Fruit fly (Drosophila melanogaster) whole organism, embryonic: ENCODE results near the gene CG2794.

Experiments used
- ATbp ChIP-seq: fragments of 200-800 bp; sonication (Bioruptor generic); optimal IDR thresholded peaks from 2 replicates; lab custom pipeline; 2017; ENCODE audit warnings: missing biosample characterization, mild to moderate bottlenecking, missing genetic modification characterization, missing genetic modification reagents
- CG11093 ChIP-seq: fragments of 200-800 bp; sonication (Bioruptor generic); IDR thresholded peaks from 3 replicates; pipeline ENCODE4 v1.3.6; 2022; ENCODE audit warnings: missing biosample characterization, missing genetic modification characterization
- CG13287 ChIP-seq: fragments of 200-800 bp; sonication (Bioruptor generic); IDR thresholded peaks from 2 replicates; pipeline ENCODE4 v1.3.6; 2022; ENCODE audit warnings: missing biosample characterization, missing genetic modification characterization; ENCODE audit not compliant: partially characterized antibody
- CG14014 ChIP-seq: fragments of 200-800 bp; sonication (Bioruptor generic); IDR thresholded peaks from 2 replicates; pipeline ENCODE4 v1.3.6; 2022; ENCODE audit warnings: missing biosample characterization, missing genetic modification characterization
- CG16813 ChIP-seq: fragments of 200-800 bp; sonication (Bioruptor generic); IDR thresholded peaks from 3 replicates; pipeline ENCODE4 v1.3.6; 2022; ENCODE audit warnings: missing biosample characterization, missing genetic modification characterization; ENCODE audit not compliant: partially characterized antibody
- CG2116 ChIP-seq: fragments of 200-800 bp; sonication (Bioruptor generic); optimal IDR thresholded peaks from 3 replicates; lab custom pipeline; 2018; ENCODE audit warnings: missing biosample characterization, mild to moderate bottlenecking, missing genetic modification characterization
- CG31441 ChIP-seq: fragments of 200-800 bp; sonication (Bioruptor generic); IDR thresholded peaks from 2 replicates; pipeline ENCODE4 v1.3.6; 2022; ENCODE audit warnings: missing biosample characterization, missing genetic modification characterization
- CG34422 ChIP-seq: fragments of 200-800 bp; sonication (Bioruptor generic); IDR thresholded peaks from 3 replicates; pipeline ENCODE4 v1.3.6; 2022; ENCODE audit warnings: missing biosample characterization, missing genetic modification characterization
- CG42726 ChIP-seq: fragments of 200-800 bp; sonication (Bioruptor generic); IDR thresholded peaks from 2 replicates; pipeline ENCODE4 v1.3.6; 2022; ENCODE audit warnings: missing biosample characterization, missing genetic modification characterization; ENCODE audit not compliant: partially characterized antibody
- CG6272 ChIP-seq: fragments of 200-800 bp; sonication (Bioruptor generic); IDR thresholded peaks from 2 replicates; pipeline ENCODE4 v1.3.6; 2022; ENCODE audit warnings: missing biosample characterization, missing genetic modification characterization
- CG6791 ChIP-seq: fragments of 200-800 bp; sonication (Bioruptor generic); IDR thresholded peaks from 3 replicates; pipeline ENCODE4 v1.3.6; 2022; ENCODE audit warnings: missing biosample characterization, missing genetic modification characterization; ENCODE audit not compliant: partially characterized antibody
- CG8089 ChIP-seq: fragments of 200-800 bp; sonication (Bioruptor generic); optimal IDR thresholded peaks from 3 replicates; lab custom pipeline; 2016; ENCODE audit warnings: missing biosample characterization, missing genetic modification characterization
- Dbx ChIP-seq: fragments of 200-800 bp; sonication (Bioruptor generic); IDR thresholded peaks from 3 replicates; pipeline ENCODE4 v1.3.6; 2022; ENCODE audit warnings: missing biosample characterization, missing genetic modification characterization
- Dll ChIP-seq: fragments of 200-800 bp; sonication (Bioruptor generic); IDR thresholded peaks from 4 replicates; pipeline ENCODE4 v1.3.6; 2022; ENCODE audit warnings: missing biosample characterization, missing genetic modification characterization; ENCODE audit not compliant: partially characterized antibody
- Drgx ChIP-seq: fragments of 200-800 bp; sonication (Bioruptor generic); IDR thresholded peaks from 2 replicates; pipeline ENCODE4 v1.3.6; 2022; ENCODE audit warnings: missing biosample characterization, missing genetic modification characterization
- E2f1 ChIP-seq: fragments of 200-800 bp; sonication (Bioruptor generic); IDR thresholded peaks from 2 replicates; pipeline ENCODE4 v1.3.6; 2022; ENCODE audit warnings: missing biosample characterization, missing genetic modification characterization
- E2f2 ChIP-seq: fragments of 200-800 bp; sonication (Bioruptor generic); IDR thresholded peaks from 2 replicates; pipeline ENCODE4 v1.3.6; 2022; ENCODE audit warnings: missing biosample characterization, missing genetic modification characterization
- Gsc ChIP-seq: fragments of 200-800 bp; sonication (Bioruptor generic); IDR thresholded peaks from 2 replicates; pipeline ENCODE4 v1.3.6; 2022; ENCODE audit warnings: missing biosample characterization, missing genetic modification characterization
- Hr78 ChIP-seq, 2 experiments: fragments of 200-800 bp in 1 of 2; fragments of >200 bp in 1 of 2; sonication (Bioruptor generic) in 1 of 2; optimal IDR thresholded peaks; 2 replicates each; lab custom pipeline; 2017 to 2019; ENCODE audit warnings: missing biosample characterization in 2 of 2, missing genetic modification characterization in 2 of 2, mild to moderate bottlenecking in 1 of 2, moderate library complexity in 1 of 2
- Kr ChIP-seq: fragments of 200-800 bp; sonication (Bioruptor generic); optimal IDR thresholded peaks from 2 replicates; lab custom pipeline; 2017; ENCODE audit warnings: missing biosample characterization, mild to moderate bottlenecking, missing genetic modification characterization
- MESR4 ChIP-seq: fragments of 200-800 bp; sonication (Bioruptor generic); optimal IDR thresholded peaks from 2 replicates; lab custom pipeline; 2018; ENCODE audit warnings: missing biosample characterization, mild to moderate bottlenecking, missing genetic modification characterization, moderate library complexity
- NC2β ChIP-seq: fragments of 200-800 bp; sonication (Bioruptor generic); optimal IDR thresholded peaks from 2 replicates; lab custom pipeline; 2016; ENCODE audit warnings: missing biosample characterization, missing genetic modification characterization
- Opbp ChIP-seq: fragments of 200-800 bp; sonication (Bioruptor generic); IDR thresholded peaks from 3 replicates; pipeline ENCODE4 v1.3.6; 2022; ENCODE audit warnings: missing biosample characterization, missing genetic modification characterization; ENCODE audit not compliant: partially characterized antibody
- Ptx1 ChIP-seq: fragments of 200-800 bp; sonication (Bioruptor generic); IDR thresholded peaks from 2 replicates; pipeline ENCODE4 v1.3.6; 2022; ENCODE audit warnings: missing biosample characterization, missing genetic modification characterization
- Rx ChIP-seq: fragments of 200-800 bp; sonication (Bioruptor generic); IDR thresholded peaks from 2 replicates; pipeline ENCODE4 v1.3.6; 2022; ENCODE audit warnings: missing biosample characterization, missing genetic modification characterization
- Sin3A ChIP-seq: fragments of >200 bp; optimal IDR thresholded peaks from 2 replicates; lab custom pipeline; 2018
- Trl ChIP-seq, 3 experiments: fragments of >200 bp in 2 of 3; fragments of 200-800 bp in 1 of 3; sonication (Bioruptor generic) in 1 of 3; optimal IDR thresholded peaks; 2 replicates in 1 of 3; 3 replicates in 2 of 3; lab custom pipeline; 2016 to 2017; ENCODE audit warnings: missing biosample characterization in 1 of 3, missing genetic modification characterization in 1 of 3
- Xrp1 ChIP-seq: fragments of 200-800 bp; sonication (Bioruptor generic); IDR thresholded peaks from 2 replicates; pipeline ENCODE4 v1.3.6; 2022; ENCODE audit warnings: missing biosample characterization, missing genetic modification characterization
- bsh ChIP-seq, 2 experiments: fragments of 200-800 bp; sonication (Bioruptor generic); optimal IDR thresholded peaks; 2 replicates each; lab custom pipeline; 2017 to 2018; ENCODE audit warnings: mild to moderate bottlenecking in 2 of 2, missing biosample characterization in 2 of 2, missing genetic modification characterization in 2 of 2, moderate library complexity in 1 of 2
- ci ChIP-seq: fragments of 200-800 bp; sonication (Bioruptor generic); IDR thresholded peaks from 3 replicates; pipeline ENCODE4 v1.3.6; 2022; ENCODE audit warnings: missing biosample characterization, missing genetic modification characterization
- da ChIP-seq: fragments of 200-800 bp; sonication (Bioruptor generic); optimal IDR thresholded peaks from 2 replicates; lab custom pipeline; 2016; ENCODE audit warnings: missing biosample characterization, missing genetic modification characterization
- grau ChIP-seq: fragments of 200-800 bp; optimal IDR thresholded peaks from 3 replicates; lab custom pipeline; 2019; ENCODE audit warnings: missing biosample characterization, mild to moderate bottlenecking, missing genetic modification characterization, moderate library complexity
- gro ChIP-seq: fragments of 200-800 bp; sonication (Bioruptor generic); optimal IDR thresholded peaks from 2 replicates; lab custom pipeline; 2016; ENCODE audit warnings: missing biosample characterization, missing genetic modification characterization
- hb ChIP-seq: fragments of 200-800 bp; sonication (Bioruptor generic); IDR thresholded peaks from 3 replicates; pipeline ENCODE4 v1.3.6; 2022; ENCODE audit warnings: missing biosample characterization, missing genetic modification characterization; ENCODE audit not compliant: partially characterized antibody
- hkb ChIP-seq, 2 experiments: fragments of 200-800 bp in 1 of 2; fragments of >200 bp in 1 of 2; sonication (Bioruptor generic) in 1 of 2; IDR thresholded peaks in 1 of 2; optimal IDR thresholded peaks in 1 of 2; 2 replicates each; pipeline versions ENCODE4 v1.3.6 to Lab custom; 2017 to 2022; ENCODE audit warnings: missing biosample characterization in 1 of 2, missing genetic modification characterization in 1 of 2
- kni ChIP-seq: fragments of 200-800 bp; sonication (Bioruptor generic); optimal IDR thresholded peaks from 3 replicates; lab custom pipeline; 2017; ENCODE audit warnings: mild to moderate bottlenecking, missing biosample characterization, missing genetic modification reagents, missing genetic modification characterization
- luna ChIP-seq: fragments of 200-800 bp; sonication (Bioruptor generic); optimal IDR thresholded peaks from 2 replicates; lab custom pipeline; 2016; ENCODE audit warnings: missing biosample characterization, missing genetic modification characterization
- pan ChIP-seq, 4 experiments: fragments of >200 bp in 3 of 4; fragments of 200-800 bp in 1 of 4; sonication (Bioruptor generic) in 1 of 4; optimal IDR thresholded peaks in 3 of 4; IDR thresholded peaks in 1 of 4; 2 replicates each; pipeline versions ENCODE4 v1.3.6 to Lab custom; 2017 to 2022; ENCODE audit warnings: missing biosample characterization in 2 of 4, missing genetic modification characterization in 2 of 4, mixed read lengths in 1 of 4
- ranshi ChIP-seq: fragments of 200-800 bp; sonication (Bioruptor generic); IDR thresholded peaks from 2 replicates; pipeline ENCODE4 v1.3.6; 2022; ENCODE audit warnings: missing biosample characterization, missing genetic modification characterization
- tna ChIP-seq: fragments of 200-800 bp; sonication (Bioruptor generic); IDR thresholded peaks from 2 replicates; pipeline ENCODE4 v1.3.6; 2022; ENCODE audit warnings: missing biosample characterization, missing genetic modification characterization; ENCODE audit not compliant: partially characterized antibody
- tx ChIP-seq: fragments of 200-800 bp; sonication (Bioruptor generic); optimal IDR thresholded peaks from 2 replicates; lab custom pipeline; 2016; ENCODE audit warnings: missing biosample characterization, missing genetic modification characterization
- vnd ChIP-seq: fragments of 200-800 bp; sonication (Bioruptor generic); IDR thresholded peaks from 3 replicates; pipeline ENCODE4 v1.3.6; 2022; ENCODE audit warnings: missing biosample characterization, missing genetic modification characterization; ENCODE audit not compliant: partially characterized antibody
- wdn ChIP-seq: fragments of 200-800 bp; sonication (Bioruptor generic); IDR thresholded peaks from 2 replicates; pipeline ENCODE4 v1.3.6; 2022; ENCODE audit warnings: missing biosample characterization, missing genetic modification characterization
- zen ChIP-seq: fragments of 200-800 bp; sonication (Bioruptor generic); optimal IDR thresholded peaks from 3 replicates; lab custom pipeline; 2018; ENCODE audit warnings: missing biosample characterization, mild to moderate bottlenecking, missing genetic modification characterization, moderate library complexity

The CG2794 gene

DNA sequence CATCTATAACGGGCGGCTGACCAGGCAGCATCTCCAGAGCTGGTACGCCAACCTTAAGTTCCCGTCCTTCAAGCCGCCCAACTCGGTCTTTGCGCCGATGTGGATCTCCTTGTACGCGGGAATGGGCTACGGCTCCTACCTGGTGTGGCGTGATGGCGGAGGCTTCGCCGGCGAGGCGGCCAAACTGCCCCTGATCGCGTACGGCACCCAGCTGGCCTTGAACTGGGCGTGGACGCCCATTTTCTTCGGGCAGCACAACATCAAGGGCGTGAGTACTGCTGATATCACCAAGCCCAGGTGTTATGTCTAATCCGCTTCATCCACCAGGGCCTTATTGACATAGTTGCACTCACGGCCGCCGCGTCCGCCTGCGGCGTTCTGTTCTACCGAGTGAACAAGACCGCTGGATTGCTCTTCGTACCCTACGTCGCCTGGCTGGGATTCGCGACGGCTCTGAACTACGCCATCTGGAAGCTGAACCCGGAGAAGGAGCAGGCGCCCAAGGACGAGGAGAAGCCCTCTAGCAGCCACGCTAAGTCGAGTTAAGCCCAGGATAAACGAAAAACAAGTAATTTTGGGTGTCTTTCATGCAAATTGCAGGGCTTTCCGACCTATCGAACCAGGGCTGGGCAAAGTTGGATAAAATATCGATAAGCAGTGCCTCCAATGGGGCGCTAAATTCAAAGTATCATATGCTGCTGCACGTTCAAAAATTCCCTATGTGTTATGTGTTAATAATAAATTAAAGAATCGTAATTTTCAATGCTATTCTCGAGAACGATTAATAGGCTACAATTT lies 4.0 kb upstream of the CG2794 start, which contains the start of gene rempA (continued):
- TF ChIP-seq Hr78 (GFP tag; optimal IDR thresholded peaks at IDR 0.05; lab: Kevin White, UChicago) (peak in 1 of 2 experiments; percentile 83), pan (optimal IDR thresholded peaks at IDR 0.05; lab: Kevin White, UChicago) (no peak), pan (GFP tag; optimal IDR thresholded peaks at IDR 0.05 in 1 of 2, IDR thresholded peaks at IDR 0.05 in 1 of 2) (no peak), Opbp (peak; percentile 69; the same call in 2 of the 3 replicates), Dll (GFP tag; lab: Robert Waterston, UW) (peak; percentile 74), CG42726 (GFP tag; lab: Robert Waterston, UW) (peak; percentile 35; the same call in 1 of the 2 replicates), CG16813 (GFP tag; lab: Robert Waterston, UW) (peak; percentile 59; the same call in 2 of the 3 replicates), CG11093 (GFP tag; lab: Robert Waterston, UW) (no peak), hb (GFP tag; lab: Robert Waterston, UW) (peak; percentile 66; the same call in 1 of the 3 replicates), CG2116 (GFP tag; lab: Kevin White, UChicago) (peak; percentile 51), CG13287 (GFP tag; lab: Robert Waterston, UW) (peak; percentile 82), zen (tag; lab: Kevin White, UChicago) (no peak), CG14014 (GFP tag; lab: Robert Waterston, UW) (no peak), CG34422 (GFP tag; lab: Robert Waterston, UW) (0 out of 3 replicates have a peak, but pooled peaks have one; percentile 33), hkb (optimal IDR thresholded peaks at IDR 0.05; lab: Kevin White, UChicago) (no peak), hkb (GFP tag; IDR thresholded peaks at IDR 0.05; lab: Robert Waterston, UW) (0 out of 2 replicates have a peak, but pooled peaks have one; percentile 9), tna (GFP tag; lab: Robert Waterston, UW) (peak; percentile 28; the same call in 1 of the 2 replicates), Sin3A (lab: Kevin White, UChicago) (peak; percentile 30), MESR4 (GFP tag; lab: Kevin White, UChicago) (peak; percentile 35), CG6791 (GFP tag; lab: Robert Waterston, UW) (peak; percentile 68; the same call in 2 of the 3 replicates), ci (GFP tag; lab: Robert Waterston, UW) (no peak), E2f2 (GFP tag; lab: Robert Waterston, UW) (peak; percentile 94), CG8089 (GFP tag; lab: Kevin White, UChicago) (no peak)

DNA sequence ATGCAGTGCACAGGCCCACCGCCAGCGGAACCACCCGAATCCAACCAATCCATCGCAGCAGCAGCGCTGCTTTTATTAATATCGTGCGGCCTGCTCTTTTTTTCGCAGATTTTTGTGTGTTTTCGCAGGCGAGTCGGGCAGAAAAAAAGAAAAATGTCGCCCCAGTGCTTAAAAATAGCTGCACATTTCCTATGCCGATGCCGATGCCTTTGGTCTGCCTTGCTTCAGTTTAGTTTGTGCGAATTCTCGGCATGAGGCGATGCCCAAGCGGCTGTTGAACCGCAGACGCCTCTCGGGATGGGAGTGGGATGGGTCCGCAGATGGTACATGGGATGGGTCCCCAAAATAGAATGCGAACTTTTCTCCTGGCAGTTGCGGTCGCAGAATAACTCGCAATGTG lies 649 bp upstream of the CG2794 start:
- TF ChIP-seq wdn (GFP tag; lab: Robert Waterston, UW) (no peak), tx (GFP tag; lab: Kevin White, UChicago) (no peak), vnd (GFP tag; lab: Robert Waterston, UW) (no peak), ranshi (GFP tag; lab: Robert Waterston, UW) (no peak), Drgx (GFP tag; lab: Robert Waterston, UW) (peak; percentile 61), ATbp (GFP tag; lab: Kevin White, UChicago) (no peak), bsh (GFP tag; optimal IDR thresholded peaks at IDR 0.05; lab: Kevin White, UChicago) (peak in 1 of 2 experiments; percentile 16), Trl (optimal IDR thresholded peaks at IDR 0.05; lab: Kevin White, UChicago) (no peak), Trl (GFP tag; optimal IDR thresholded peaks at IDR 0.05; lab: Kevin White, UChicago) (no peak), gro (GFP tag; lab: Kevin White, UChicago) (no peak), Gsc (GFP tag; lab: Robert Waterston, UW) (peak; percentile 43; the same call in 1 of the 2 replicates), Xrp1 (no peak)

DNA sequence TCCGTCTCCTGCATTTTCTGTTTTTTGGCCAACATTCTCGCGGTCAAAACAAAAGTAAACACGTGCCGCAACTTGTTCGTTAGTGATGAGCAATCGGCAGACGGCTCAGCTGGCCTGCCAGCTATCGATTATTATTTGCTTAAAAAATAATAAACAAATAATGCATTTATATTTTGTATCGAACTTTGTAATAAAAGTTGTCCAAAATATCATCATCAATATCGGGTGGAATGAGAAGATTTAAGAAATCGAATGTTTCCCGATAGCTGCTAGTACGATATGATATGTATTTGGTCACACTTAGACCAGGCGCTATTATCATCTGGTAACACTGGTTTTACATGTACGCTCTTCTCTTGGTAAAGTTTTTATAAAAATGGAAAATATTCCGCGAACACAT lies 4.1 kb downstream of the CG2794 start, which contains the start of the genes Nle and Sf3b1:
TSS of gene Nle (minus strand) at position 92 of the 400 bp plus-strand sequence.
TSS of gene Sf3b1 (plus strand) at position 311 of the 400 bp plus-strand sequence.
- TF ChIP-seq Dbx (GFP tag; lab: Robert Waterston, UW) (no peak), da (no peak), Rx (GFP tag; lab: Robert Waterston, UW) (no peak), NC2β (GFP tag; lab: Kevin White, UChicago) (peak; percentile 59), CG16813 (GFP tag; lab: Robert Waterston, UW) (peak; percentile 95), kni (no peak), E2f1 (GFP tag; lab: Robert Waterston, UW) (no peak), vnd (GFP tag; lab: Robert Waterston, UW) (peak; percentile 95), grau (peak; percentile 44), CG6272 (peak; percentile 38; the same call in 1 of the 2 replicates), luna (GFP tag; lab: Kevin White, UChicago) (no peak), Kr (GFP tag; lab: Kevin White, UChicago) (no peak), CG31441 (GFP tag; lab: Robert Waterston, UW) (no peak), Ptx1 (GFP tag; lab: Robert Waterston, UW) (0 out of 2 replicates have a peak, but pooled peaks have one; percentile 19)
